Fruit fly (Drosophila melanogaster) whole organism, embryonic: ENCODE results near the gene Cyt-c-p.

Experiments
- Aef1 ChIP-seq: fragments of 200-800 bp; sonication (Bioruptor generic); IDR thresholded peaks from 3 replicates; pipeline ENCODE4 v1.3.6; 2022; ENCODE audit warnings: missing biosample characterization, missing genetic modification characterization
- Atf3 ChIP-seq: fragments of 200-800 bp; sonication (Bioruptor generic); optimal IDR thresholded peaks from 3 replicates; lab custom pipeline; 2016; ENCODE audit warnings: missing biosample characterization, missing genetic modification characterization
- Bgb ChIP-seq: fragments of 200-800 bp; sonication (Bioruptor generic); IDR thresholded peaks from 2 replicates; pipeline ENCODE4 v1.3.6; 2022; ENCODE audit warnings: missing biosample characterization, missing genetic modification characterization; ENCODE audit not compliant: partially characterized antibody
- C15 ChIP-seq: fragments of 200-800 bp; sonication (Bioruptor generic); IDR thresholded peaks from 3 replicates; pipeline ENCODE4 v1.3.6; 2022; ENCODE audit warnings: missing biosample characterization, missing genetic modification characterization
- CG10209 ChIP-seq: fragments of 200-800 bp; sonication (Bioruptor generic); optimal IDR thresholded peaks from 3 replicates; lab custom pipeline; 2017; ENCODE audit warnings: missing biosample characterization, mild to moderate bottlenecking, missing genetic modification characterization, missing genetic modification reagents
- CG1233 ChIP-seq: fragments of 200-800 bp; sonication (Bioruptor generic); optimal IDR thresholded peaks from 4 replicates; lab custom pipeline; 2018; ENCODE audit warnings: missing biosample characterization, mild to moderate bottlenecking, missing genetic modification characterization
- CG14050 ChIP-seq: fragments of 200-800 bp; sonication (Bioruptor generic); IDR thresholded peaks from 3 replicates; pipeline ENCODE4 v1.3.6; 2022; ENCODE audit warnings: missing biosample characterization, missing genetic modification characterization
- CG14441 ChIP-seq: fragments of 200-800 bp; sonication (Bioruptor generic); IDR thresholded peaks from 2 replicates; pipeline ENCODE4 v1.3.6; 2022; ENCODE audit warnings: missing biosample characterization, missing genetic modification characterization
- CG1602 ChIP-seq: fragments of 200-800 bp; sonication (Bioruptor generic); optimal IDR thresholded peaks from 3 replicates; lab custom pipeline; 2016; ENCODE audit warnings: missing biosample characterization, missing genetic modification characterization
- CG1647 ChIP-seq: fragments of 200-800 bp; sonication (Bioruptor generic); optimal IDR thresholded peaks from 3 replicates; lab custom pipeline; 2016; ENCODE audit warnings: missing biosample characterization, missing genetic modification characterization
- CG16813 ChIP-seq: fragments of 200-800 bp; sonication (Bioruptor generic); IDR thresholded peaks from 3 replicates; pipeline ENCODE4 v1.3.6; 2022; ENCODE audit warnings: missing biosample characterization, missing genetic modification characterization; ENCODE audit not compliant: partially characterized antibody
- CG17359 ChIP-seq: fragments of 200-800 bp; sonication (Bioruptor generic); optimal IDR thresholded peaks from 3 replicates; lab custom pipeline; 2018; ENCODE audit warnings: missing biosample characterization, mild to moderate bottlenecking, missing genetic modification characterization, moderate library complexity
- CG2202 ChIP-seq: fragments of 200-800 bp; sonication (Bioruptor generic); optimal IDR thresholded peaks from 2 replicates; lab custom pipeline; 2018; ENCODE audit warnings: missing biosample characterization, mild to moderate bottlenecking, missing genetic modification characterization
- CG30403 ChIP-seq: fragments of 200-800 bp; sonication (Bioruptor generic); optimal IDR thresholded peaks from 3 replicates; lab custom pipeline; 2016; ENCODE audit warnings: missing biosample characterization, missing genetic modification characterization
- CG31224 ChIP-seq: fragments of 200-800 bp; sonication (Bioruptor generic); IDR thresholded peaks from 2 replicates; pipeline ENCODE4 v1.3.6; 2022; ENCODE audit warnings: missing biosample characterization, missing genetic modification characterization
- CG32532 ChIP-seq: fragments of 200-800 bp; sonication (Bioruptor generic); IDR thresholded peaks from 2 replicates; pipeline ENCODE4 v1.3.6; 2022; ENCODE audit warnings: missing biosample characterization, missing genetic modification characterization
- CG6254 ChIP-seq: fragments of 200-800 bp; sonication (Bioruptor generic); optimal IDR thresholded peaks from 3 replicates; lab custom pipeline; 2017; ENCODE audit warnings: mild to moderate bottlenecking, missing biosample characterization, missing genetic modification reagents, missing genetic modification characterization
- CG6791 ChIP-seq: fragments of 200-800 bp; sonication (Bioruptor generic); IDR thresholded peaks from 3 replicates; pipeline ENCODE4 v1.3.6; 2022; ENCODE audit warnings: missing biosample characterization, missing genetic modification characterization; ENCODE audit not compliant: partially characterized antibody
- CG7963 ChIP-seq: fragments of 200-800 bp; sonication (Bioruptor generic); IDR thresholded peaks from 3 replicates; pipeline ENCODE4 v1.3.6; 2022; ENCODE audit warnings: missing biosample characterization, missing genetic modification characterization; ENCODE audit not compliant: partially characterized antibody
- Elba2 ChIP-seq: fragments of 200-800 bp; sonication (Bioruptor generic); optimal IDR thresholded peaks from 3 replicates; lab custom pipeline; 2016; ENCODE audit warnings: missing biosample characterization, missing genetic modification characterization
- Fer2 ChIP-seq: fragments of 200-800 bp; sonication (Bioruptor generic); optimal IDR thresholded peaks from 2 replicates; lab custom pipeline; 2018; ENCODE audit warnings: missing biosample characterization, mild to moderate bottlenecking, missing genetic modification characterization, moderate library complexity
- HLH4C ChIP-seq: fragments of 200-800 bp; sonication (Bioruptor generic); IDR thresholded peaks from 3 replicates; pipeline ENCODE4 v1.3.6; 2022; ENCODE audit warnings: missing biosample characterization, missing genetic modification characterization; ENCODE audit not compliant: partially characterized antibody
- HLHmδ ChIP-seq: fragments of 200-800 bp; sonication (Bioruptor generic); optimal IDR thresholded peaks from 2 replicates; lab custom pipeline; 2018; ENCODE audit warnings: missing biosample characterization, mild to moderate bottlenecking, missing genetic modification characterization, moderate library complexity
- Max ChIP-seq: fragments of 200-800 bp; sonication (Bioruptor generic); optimal IDR thresholded peaks from 2 replicates; lab custom pipeline; 2016; ENCODE audit warnings: missing biosample characterization, mild to moderate bottlenecking, missing genetic modification characterization
- Med ChIP-seq: fragments of 200-800 bp; sonication (Bioruptor generic); peaks from one replicate; lab custom pipeline; 2016; ENCODE audit warnings: missing biosample characterization, missing genetic modification characterization, mild to moderate bottlenecking, inconsistent platforms, moderate library complexity
- Mrtf ChIP-seq: fragments of 200-800 bp; sonication (Bioruptor generic); IDR thresholded peaks from 3 replicates; pipeline ENCODE4 v1.3.6; 2022; ENCODE audit warnings: missing biosample characterization, missing genetic modification characterization
- Scr ChIP-seq: fragments of 200-800 bp; sonication (Bioruptor generic); IDR thresholded peaks from 2 replicates; pipeline ENCODE4 v1.3.6; 2022; ENCODE audit warnings: missing biosample characterization, missing genetic modification characterization; ENCODE audit not compliant: partially characterized antibody
- Six4 ChIP-seq: fragments of 200-800 bp; sonication (Bioruptor generic); optimal IDR thresholded peaks from 2 replicates; lab custom pipeline; 2016; ENCODE audit warnings: missing biosample characterization, missing genetic modification characterization
- Trl ChIP-seq, 3 experiments: fragments of >200 bp in 2 of 3; fragments of 200-800 bp in 1 of 3; sonication (Bioruptor generic) in 1 of 3; optimal IDR thresholded peaks; 2 replicates in 1 of 3; 3 replicates in 2 of 3; lab custom pipeline; 2016 to 2017; ENCODE audit warnings: missing biosample characterization in 1 of 3, missing genetic modification characterization in 1 of 3
- ato ChIP-seq: fragments of 200-800 bp; sonication (Bioruptor generic); IDR thresholded peaks from 2 replicates; pipeline ENCODE4 v1.3.6; 2022; ENCODE audit warnings: missing biosample characterization, missing genetic modification characterization; ENCODE audit not compliant: partially characterized antibody
- chif ChIP-seq, 2 experiments: fragments of 200-800 bp; sonication (Bioruptor generic); optimal IDR thresholded peaks; 3 replicates each; lab custom pipeline; 2016; ENCODE audit warnings: missing biosample characterization in 2 of 2, missing genetic modification characterization in 2 of 2
- da ChIP-seq: fragments of 200-800 bp; sonication (Bioruptor generic); optimal IDR thresholded peaks from 2 replicates; lab custom pipeline; 2016; ENCODE audit warnings: missing biosample characterization, missing genetic modification characterization
- emc ChIP-seq: fragments of 200-800 bp; sonication (Bioruptor generic); optimal IDR thresholded peaks from 2 replicates; lab custom pipeline; 2016; ENCODE audit warnings: missing biosample characterization, missing genetic modification characterization
- her ChIP-seq: fragments of 200-800 bp; sonication (Bioruptor generic); optimal IDR thresholded peaks from 2 replicates; lab custom pipeline; 2016; ENCODE audit warnings: missing biosample characterization, missing genetic modification characterization
- kni ChIP-seq: fragments of 200-800 bp; sonication (Bioruptor generic); optimal IDR thresholded peaks from 3 replicates; lab custom pipeline; 2017; ENCODE audit warnings: mild to moderate bottlenecking, missing biosample characterization, missing genetic modification reagents, missing genetic modification characterization
- lbe ChIP-seq: fragments of 200-800 bp; sonication (Bioruptor generic); optimal IDR thresholded peaks from 2 replicates; lab custom pipeline; 2016; ENCODE audit warnings: missing biosample characterization, mild to moderate bottlenecking, missing genetic modification characterization
- lilli ChIP-seq: fragments of 200-800 bp; sonication (Bioruptor generic); optimal IDR thresholded peaks from 3 replicates; lab custom pipeline; 2016; ENCODE audit warnings: missing biosample characterization, missing genetic modification characterization
- lola ChIP-seq, 3 experiments: fragments of >200 bp in 2 of 3; fragments of 200-800 bp in 1 of 3; sonication (Bioruptor generic) in 1 of 3; optimal IDR thresholded peaks; 2 replicates each; lab custom pipeline; 2017 to 2019; ENCODE audit warnings: missing biosample characterization in 3 of 3, missing genetic modification characterization in 3 of 3, mild to moderate bottlenecking in 1 of 3, moderate library complexity in 1 of 3
- nerfin-2 ChIP-seq: fragments of 200-800 bp; sonication (Bioruptor generic); IDR thresholded peaks from 2 replicates; pipeline ENCODE4 v1.3.6; 2022; ENCODE audit warnings: missing biosample characterization, missing genetic modification characterization; ENCODE audit not compliant: partially characterized antibody
- nmo ChIP-seq: fragments of 200-800 bp; sonication (Bioruptor generic); optimal IDR thresholded peaks from 2 replicates; lab custom pipeline; 2018; ENCODE audit warnings: missing biosample characterization, mild to moderate bottlenecking, missing genetic modification characterization, moderate library complexity
- p53 ChIP-seq: fragments of 200-800 bp; sonication (Bioruptor generic); optimal IDR thresholded peaks from 2 replicates; lab custom pipeline; 2016; ENCODE audit warnings: missing biosample characterization, missing genetic modification characterization
- pho ChIP-seq: fragments of 200-800 bp; sonication (Bioruptor generic); optimal IDR thresholded peaks from 2 replicates; lab custom pipeline; 2016; ENCODE audit warnings: missing biosample characterization, missing genetic modification characterization
- sens ChIP-seq: fragments of 200-800 bp; sonication (Bioruptor generic); peaks from one replicate; lab custom pipeline; 2016; ENCODE audit warnings: missing biosample characterization, missing genetic modification characterization
- seq ChIP-seq: fragments of 200-800 bp; sonication (Bioruptor generic); IDR thresholded peaks from 2 replicates; pipeline ENCODE4 v1.3.6; 2022; ENCODE audit warnings: missing biosample characterization, missing genetic modification characterization
- zen ChIP-seq: fragments of 200-800 bp; sonication (Bioruptor generic); optimal IDR thresholded peaks from 3 replicates; lab custom pipeline; 2018; ENCODE audit warnings: missing biosample characterization, mild to moderate bottlenecking, missing genetic modification characterization, moderate library complexity

Cyt-c-p gene

dm6 chr2L:16720707-16721700 is 1.3 kb downstream of the Cyt-c-p start (continued):
- peak; percentile 95 for TF ChIP-seq nmo (GFP tag; lab: Kevin White, UChicago)
- peak; percentile 89 for TF ChIP-seq Aef1
- peak; percentile 47 for TF ChIP-seq CG2202 (tag; lab: Kevin White, UChicago)
- peak; percentile 83; the same call in 1 of the 3 replicates for TF ChIP-seq Mrtf (GFP tag; lab: Robert Waterston, UW)
- no peak for TF ChIP-seq HLHmδ (GFP tag; lab: Kevin White, UChicago)
- TF ChIP-seq, all 482 proteins: peak for 409

DNA sequence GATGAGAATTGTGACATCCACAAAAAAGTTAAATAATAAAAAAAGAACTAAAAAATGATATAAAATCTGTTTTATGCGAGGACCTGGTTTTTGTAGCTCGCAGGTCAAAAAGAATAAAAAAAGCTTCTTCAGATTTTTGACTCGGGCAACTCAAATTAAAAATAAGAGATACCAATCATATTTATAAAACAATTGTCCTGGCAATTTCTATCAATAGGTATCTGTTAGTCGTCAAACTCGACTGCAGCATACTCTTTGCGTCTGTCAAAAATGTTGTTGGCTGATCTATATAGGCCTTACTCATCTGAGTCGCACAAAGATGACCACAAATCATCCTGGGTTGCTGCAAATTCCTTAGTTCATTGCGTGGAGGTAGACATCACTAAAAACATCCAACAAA is 2.9 kb downstream of the Cyt-c-p start:
- TF ChIP-seq CG16813 (GFP tag; lab: Robert Waterston, UW) (peak; percentile 56), Max (GFP tag; lab: Kevin White, UChicago) (no peak), Scr (peak; percentile 40; the same call in 1 of the 2 replicates), emc (GFP tag; lab: Kevin White, UChicago) (no peak), chif (GFP tag; optimal IDR thresholded peaks at IDR 0.05; lab: Kevin White, UChicago) (no peak), CG14050 (GFP tag; lab: Robert Waterston, UW) (no peak), C15 (GFP tag; lab: Robert Waterston, UW) (no peak), nerfin-2 (peak; percentile 51), CG6791 (GFP tag; lab: Robert Waterston, UW) (peak; percentile 60; the same call in 1 of the 3 replicates), CG1602 (GFP tag; lab: Kevin White, UChicago) (no peak), pho (GFP tag; lab: Kevin White, UChicago) (no peak), lola (GFP tag; optimal IDR thresholded peaks at IDR 0.05; lab: Kevin White, UChicago) (no peak), CG10209 (GFP tag; lab: Kevin White, UChicago) (no peak), CG32532 (GFP tag; lab: Robert Waterston, UW) (no peak), Atf3 (GFP tag; lab: Kevin White, UChicago) (no peak), seq (GFP tag; lab: Robert Waterston, UW) (no peak), HLH4C (GFP tag; lab: Robert Waterston, UW) (peak; percentile 75), sens (GFP tag; lab: Kevin White, UChicago) (peak; percentile 4), lbe (GFP tag; lab: Kevin White, UChicago) (no peak), CG6254 (GFP tag; lab: Kevin White, UChicago) (no peak), lilli (GFP tag; lab: Kevin White, UChicago) (no peak), Six4 (GFP tag; lab: Kevin White, UChicago) (no peak), zen (tag; lab: Kevin White, UChicago) (no peak), CG1233 (GFP tag; lab: Kevin White, UChicago) (no peak), CG1647 (GFP tag; lab: Kevin White, UChicago) (no peak), p53 (GFP tag; lab: Kevin White, UChicago) (no peak), Fer2 (tag; lab: Kevin White, UChicago) (no peak), Elba2 (GFP tag; lab: Kevin White, UChicago) (no peak), ato (GFP tag; lab: Robert Waterston, UW) (0 out of 2 replicates have a peak, but pooled peaks have one; percentile 40), CG31224 (no peak), Med (GFP tag; lab: Kevin White, UChicago) (peak; percentile 26), CG30403 (GFP tag; lab: Kevin White, UChicago) (no peak), kni (no peak), Bgb (GFP tag; lab: Robert Waterston, UW) (peak; percentile 63; the same call in 1 of the 2 replicates), CG14441 (no peak), her (GFP tag; lab: Kevin White, UChicago) (no peak), da (GFP tag; lab: Kevin White, UChicago) (no peak), CG7963 (peak; percentile 45; the same call in 2 of the 3 replicates), Trl (optimal IDR thresholded peaks at IDR 0.05; lab: Kevin White, UChicago) (no peak), Trl (GFP tag; optimal IDR thresholded peaks at IDR 0.05; lab: Kevin White, UChicago) (no peak), CG17359 (tag; lab: Kevin White, UChicago) (no peak)
